Fruit fly (Drosophila melanogaster) whole organism, wandering third instar larva: ENCODE measurements around the gene Ref1.

Experiments
- br ChIP-seq: fragments of 200-800 bp; sonication (Bioruptor generic); optimal IDR thresholded peaks from 2 replicates; lab custom pipeline; 2016; ENCODE audit warnings: missing biosample characterization, missing genetic modification characterization
- foxo ChIP-seq, 2 experiments: fragments of 200-800 bp; sonication (Bioruptor generic); optimal IDR thresholded peaks; 2 replicates in 1 of 2; 3 replicates in 1 of 2; lab custom pipeline; 2016 to 2017; ENCODE audit warnings: missing biosample characterization in 2 of 2, missing genetic modification characterization in 2 of 2
- psq ChIP-seq: fragments of 200-800 bp; sonication (Bioruptor generic); optimal IDR thresholded peaks from 3 replicates; lab custom pipeline; 2017; ENCODE audit warnings: missing biosample characterization, mild to moderate bottlenecking, missing genetic modification characterization, moderate library complexity

DNA sequence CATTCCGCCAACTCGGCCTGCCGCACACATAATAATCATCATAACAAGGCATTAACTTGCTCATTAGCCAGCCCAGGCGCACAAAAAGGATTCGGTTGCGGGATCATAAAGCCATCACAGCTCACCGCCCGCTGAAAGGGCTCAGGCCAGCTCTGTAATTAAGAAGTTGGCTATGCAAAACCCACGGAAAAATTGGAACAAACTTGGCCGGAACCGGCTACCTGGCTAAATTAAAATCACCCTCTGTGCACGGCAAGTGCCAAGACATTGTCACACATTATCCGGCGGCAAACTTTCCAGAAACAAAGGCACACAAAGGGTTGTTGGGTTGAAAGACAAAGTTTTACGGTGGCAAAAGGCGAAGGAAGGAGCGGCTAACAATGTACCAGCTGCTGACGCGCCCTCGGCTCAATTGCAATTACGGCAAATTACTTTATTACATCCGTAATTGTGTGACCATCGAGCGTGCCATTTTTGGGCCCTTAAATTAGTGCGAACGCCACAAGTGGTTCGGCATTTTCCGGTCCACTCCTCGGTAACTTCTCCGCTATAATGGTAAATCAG is 44.4 kb downstream of the Ref1 start:
- no peak for TF ChIP-seq br (GFP tag; lab: Kevin White, UChicago)
- TF ChIP-seq foxo (GFP tag; optimal IDR thresholded peaks at IDR 0.05; lab: Kevin White, UChicago), result no peak
- no peak for TF ChIP-seq psq (GFP tag; lab: Kevin White, UChicago)
